Worm (Caenorhabditis elegans): ENCODE data around the gene Y116A8C.40.

DNA sequence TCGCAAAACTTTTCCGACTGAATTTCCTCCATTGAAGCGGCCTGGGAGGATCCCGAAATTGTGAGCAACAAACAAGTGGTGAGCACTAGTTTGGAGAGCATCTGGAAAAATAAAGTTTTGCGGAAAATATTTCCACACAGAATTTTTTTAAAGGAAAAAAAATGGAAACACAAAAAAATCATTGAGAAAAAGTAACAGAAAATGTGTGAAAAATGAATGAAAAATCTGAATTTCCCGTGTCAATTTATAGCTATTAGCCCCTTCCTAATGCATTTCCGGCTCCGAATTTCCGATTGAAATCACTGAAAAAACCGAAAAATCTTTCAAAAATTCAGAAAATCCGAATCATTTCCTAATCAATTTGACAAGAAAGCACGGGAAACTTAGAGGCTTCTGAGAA, 41.0 kb upstream of the Y116A8C.40 start, which contains the start of gene flp-17:
- TF ChIP-seq ztf-29 (GFP tag; IDR thresholded peaks at IDR 0.05) = no peak
- no peak for TF ChIP-seq T22C8.4 (GFP tag; IDR thresholded peaks at IDR 0.05)
- no peak for TF ChIP-seq med-1 (GFP tag; optimal IDR thresholded peaks at IDR 0.05; ENCODE audit: insufficient read depth)
- TF ChIP-seq klf-2 (GFP tag; conservative IDR thresholded peaks at IDR 0.05) = no peak
- TF ChIP-seq flt-1 (GFP tag; IDR thresholded peaks at IDR 0.05) = no peak
- TF ChIP-seq ztf-23 (GFP tag; IDR thresholded peaks at IDR 0.05) = no peak
